Fruit fly (Drosophila melanogaster) whole organism, embryonic: ENCODE results near the gene CG46397.
A peak's percentile ranks its signal among the peaks of the same experiment; 100 is the strongest.

Experiments
- B-H1 ChIP-seq: fragments of 200-800 bp; sonication (Bioruptor generic); IDR thresholded peaks from 3 replicates; pipeline ENCODE4 v1.3.6; 2022; ENCODE audit warnings: missing biosample characterization, missing genetic modification characterization
- Bgb ChIP-seq: fragments of 200-800 bp; sonication (Bioruptor generic); IDR thresholded peaks from 2 replicates; pipeline ENCODE4 v1.3.6; 2022; ENCODE audit warnings: missing biosample characterization, missing genetic modification characterization; ENCODE audit not compliant: partially characterized antibody
- CG11398 ChIP-seq: fragments of 200-800 bp; sonication (Bioruptor generic); optimal IDR thresholded peaks from 2 replicates; lab custom pipeline; 2016; ENCODE audit warnings: missing biosample characterization, missing genetic modification characterization
- CG11456 ChIP-seq: fragments of 200-800 bp; sonication (Bioruptor generic); IDR thresholded peaks from 3 replicates; pipeline ENCODE4 v1.3.6; 2022; ENCODE audit warnings: missing biosample characterization, missing genetic modification characterization
- CG11504 ChIP-seq: fragments of 200-800 bp; sonication (Bioruptor generic); optimal IDR thresholded peaks from 3 replicates; lab custom pipeline; 2019; ENCODE audit warnings: missing biosample characterization, mild to moderate bottlenecking, missing genetic modification characterization, moderate library complexity
- CG12104 ChIP-seq: fragments of 200-800 bp; sonication (Bioruptor generic); optimal IDR thresholded peaks from 3 replicates; lab custom pipeline; 2016; ENCODE audit warnings: missing biosample characterization, missing genetic modification characterization
- CG13624 ChIP-seq: fragments of 200-800 bp; sonication (Bioruptor generic); optimal IDR thresholded peaks from 2 replicates; lab custom pipeline; 2016; ENCODE audit warnings: missing biosample characterization, missing genetic modification characterization
- CG17568 ChIP-seq: fragments of 200-800 bp; sonication (Bioruptor generic); optimal IDR thresholded peaks from 2 replicates; lab custom pipeline; 2018; ENCODE audit warnings: missing biosample characterization, mild to moderate bottlenecking, missing genetic modification characterization, moderate library complexity
- CG2202 ChIP-seq: fragments of 200-800 bp; sonication (Bioruptor generic); optimal IDR thresholded peaks from 2 replicates; lab custom pipeline; 2018; ENCODE audit warnings: missing biosample characterization, mild to moderate bottlenecking, missing genetic modification characterization
- CG2678 ChIP-seq: fragments of 200-800 bp; sonication (Bioruptor generic); optimal IDR thresholded peaks from 3 replicates; lab custom pipeline; 2019; ENCODE audit warnings: missing biosample characterization, mild to moderate bottlenecking, missing genetic modification characterization, moderate library complexity
- CG32767 ChIP-seq: fragments of 200-800 bp; sonication (Bioruptor generic); IDR thresholded peaks from 2 replicates; pipeline ENCODE4 v1.3.6; 2022; ENCODE audit warnings: missing biosample characterization, missing genetic modification characterization
- CG3995 ChIP-seq: fragments of 200-800 bp; sonication (Bioruptor generic); optimal IDR thresholded peaks from 3 replicates; lab custom pipeline; 2016; ENCODE audit warnings: missing biosample characterization, missing genetic modification characterization
- CG4854 ChIP-seq: fragments of 200-800 bp; sonication (Bioruptor generic); optimal IDR thresholded peaks from 2 replicates; lab custom pipeline; 2016; ENCODE audit warnings: missing biosample characterization, missing genetic modification characterization, inconsistent platforms
- CG6175 ChIP-seq: fragments of 200-800 bp; sonication (Bioruptor generic); IDR thresholded peaks from 3 replicates; pipeline ENCODE4 v1.3.6; 2022; ENCODE audit warnings: missing biosample characterization, missing genetic modification characterization
- CG7271 ChIP-seq: fragments of 200-800 bp; sonication (Bioruptor generic); optimal IDR thresholded peaks from 2 replicates; lab custom pipeline; 2018; ENCODE audit warnings: missing biosample characterization, mild to moderate bottlenecking, missing genetic modification characterization, moderate library complexity
- CG8290 ChIP-seq, 3 experiments: fragments of 200-800 bp; sonication (Bioruptor generic); optimal IDR thresholded peaks; 2 replicates each; lab custom pipeline; 2016 to 2019; ENCODE audit warnings: missing biosample characterization in 3 of 3, missing genetic modification characterization in 3 of 3, mild to moderate bottlenecking in 2 of 3, moderate library complexity in 1 of 3
- CG9817 ChIP-seq: fragments of 200-800 bp; sonication (Bioruptor generic); optimal IDR thresholded peaks from 2 replicates; lab custom pipeline; 2018; ENCODE audit warnings: missing biosample characterization, mild to moderate bottlenecking, missing genetic modification characterization, moderate library complexity
- CHES-1-like ChIP-seq: fragments of 200-800 bp; sonication (Bioruptor generic); optimal IDR thresholded peaks from 2 replicates; lab custom pipeline; 2016; ENCODE audit warnings: missing biosample characterization, missing genetic modification characterization
- Dp ChIP-seq: fragments of 200-800 bp; sonication (Bioruptor generic); optimal IDR thresholded peaks from 2 replicates; lab custom pipeline; 2018; ENCODE audit warnings: missing biosample characterization, mild to moderate bottlenecking, missing genetic modification characterization, moderate library complexity
- E2f1 ChIP-seq: fragments of 200-800 bp; sonication (Bioruptor generic); IDR thresholded peaks from 2 replicates; pipeline ENCODE4 v1.3.6; 2022; ENCODE audit warnings: missing biosample characterization, missing genetic modification characterization
- Eip74EF ChIP-seq, 2 experiments: fragments of 200-800 bp in 1 of 2; fragments of >200 bp in 1 of 2; sonication (Bioruptor generic) in 1 of 2; optimal IDR thresholded peaks; 2 replicates each; lab custom pipeline; 2017 to 2019; ENCODE audit warnings: missing biosample characterization in 2 of 2, missing genetic modification characterization in 2 of 2, mild to moderate bottlenecking in 1 of 2, moderate library complexity in 1 of 2
- Fer3 ChIP-seq: fragments of 200-800 bp; sonication (Bioruptor generic); optimal IDR thresholded peaks from 2 replicates; lab custom pipeline; 2018; ENCODE audit warnings: missing biosample characterization, mild to moderate bottlenecking, missing genetic modification characterization, moderate library complexity
- GATAe ChIP-seq: fragments of 200-800 bp; sonication (Bioruptor generic); conservative IDR thresholded peaks from 2 replicates; pipeline ENCODE4 v1.3.6; 2022; ENCODE audit warnings: missing biosample characterization, missing genetic modification characterization
- HLH3B ChIP-seq: fragments of 200-800 bp; sonication (Bioruptor generic); IDR thresholded peaks from 2 replicates; pipeline ENCODE4 v1.3.6; 2022; ENCODE audit warnings: missing biosample characterization, missing genetic modification characterization
- HLH54F ChIP-seq: fragments of 200-800 bp; sonication (Bioruptor generic); optimal IDR thresholded peaks from 3 replicates; lab custom pipeline; 2016; ENCODE audit warnings: missing biosample characterization, missing genetic modification characterization
- Mrtf ChIP-seq: fragments of 200-800 bp; sonication (Bioruptor generic); IDR thresholded peaks from 3 replicates; pipeline ENCODE4 v1.3.6; 2022; ENCODE audit warnings: missing biosample characterization, missing genetic modification characterization
- NfI ChIP-seq: fragments of 200-800 bp; sonication (Bioruptor generic); optimal IDR thresholded peaks from 3 replicates; lab custom pipeline; 2018; ENCODE audit warnings: missing biosample characterization, mild to moderate bottlenecking, missing genetic modification characterization, moderate library complexity
- Rx ChIP-seq: fragments of 200-800 bp; sonication (Bioruptor generic); IDR thresholded peaks from 2 replicates; pipeline ENCODE4 v1.3.6; 2022; ENCODE audit warnings: missing biosample characterization, missing genetic modification characterization
- ab ChIP-seq: fragments of 200-800 bp; sonication (Bioruptor generic); optimal IDR thresholded peaks from 2 replicates; lab custom pipeline; 2016; ENCODE audit warnings: missing biosample characterization, missing genetic modification characterization
- az2 ChIP-seq: fragments of 200-800 bp; sonication (Bioruptor generic); optimal IDR thresholded peaks from 3 replicates; lab custom pipeline; 2016; ENCODE audit warnings: missing biosample characterization, missing genetic modification characterization
- croc ChIP-seq: fragments of 200-800 bp; sonication (Bioruptor generic); conservative IDR thresholded peaks from 3 replicates; pipeline ENCODE4 v1.3.6; 2022; ENCODE audit warnings: missing biosample characterization, missing genetic modification characterization
- dm ChIP-seq: fragments of 200-800 bp; sonication (Bioruptor generic); optimal IDR thresholded peaks from 3 replicates; lab custom pipeline; 2016; ENCODE audit warnings: missing biosample characterization, missing genetic modification characterization
- grn ChIP-seq: fragments of 200-800 bp; sonication (Bioruptor generic); optimal IDR thresholded peaks from 3 replicates; lab custom pipeline; 2017; ENCODE audit warnings: missing biosample characterization, missing genetic modification characterization
- hb ChIP-seq: fragments of 200-800 bp; sonication (Bioruptor generic); IDR thresholded peaks from 3 replicates; pipeline ENCODE4 v1.3.6; 2022; ENCODE audit warnings: missing biosample characterization, missing genetic modification characterization; ENCODE audit not compliant: partially characterized antibody
- lola ChIP-seq, 3 experiments: fragments of >200 bp in 2 of 3; fragments of 200-800 bp in 1 of 3; sonication (Bioruptor generic) in 1 of 3; optimal IDR thresholded peaks; 2 replicates each; lab custom pipeline; 2017 to 2019; ENCODE audit warnings: missing biosample characterization in 3 of 3, missing genetic modification characterization in 3 of 3, mild to moderate bottlenecking in 1 of 3, moderate library complexity in 1 of 3
- luna ChIP-seq: fragments of 200-800 bp; sonication (Bioruptor generic); optimal IDR thresholded peaks from 2 replicates; lab custom pipeline; 2016; ENCODE audit warnings: missing biosample characterization, missing genetic modification characterization
- nom ChIP-seq: fragments of 200-800 bp; sonication (Bioruptor generic); optimal IDR thresholded peaks from 2 replicates; lab custom pipeline; 2017; ENCODE audit warnings: missing biosample characterization, missing genetic modification characterization, mild to moderate bottlenecking, moderate library complexity, missing genetic modification reagents
- onecut ChIP-seq: fragments of 200-800 bp; sonication (Bioruptor generic); IDR thresholded peaks from 2 replicates; pipeline ENCODE4 v1.3.6; 2022; ENCODE audit warnings: missing biosample characterization, missing genetic modification characterization
- pho ChIP-seq: fragments of 200-800 bp; sonication (Bioruptor generic); optimal IDR thresholded peaks from 2 replicates; lab custom pipeline; 2016; ENCODE audit warnings: missing biosample characterization, missing genetic modification characterization
- prd ChIP-seq, 3 experiments: fragments of >200 bp in 2 of 3; fragments of 200-800 bp in 1 of 3; sonication (Bioruptor generic) in 1 of 3; optimal IDR thresholded peaks in 2 of 3; IDR thresholded peaks in 1 of 3; 2 replicates in 2 of 3; 3 replicates in 1 of 3; pipeline versions ENCODE4 v1.3.6 to Lab custom; 2017 to 2022; ENCODE audit warnings: missing biosample characterization in 1 of 3, missing genetic modification characterization in 1 of 3
- sc ChIP-seq, 3 experiments: fragments of >200 bp in 2 of 3; fragments of 200-800 bp in 1 of 3; sonication (Bioruptor generic) in 1 of 3; optimal IDR thresholded peaks; 2 replicates in 2 of 3; 3 replicates in 1 of 3; lab custom pipeline; 2017; ENCODE audit warnings: mild to moderate bottlenecking in 1 of 3, missing biosample characterization in 1 of 3, missing genetic modification characterization in 1 of 3, missing genetic modification reagents in 1 of 3
- sisA ChIP-seq: fragments of 200-800 bp; sonication (Bioruptor generic); IDR thresholded peaks from 2 replicates; pipeline ENCODE4 v1.3.6; 2022; ENCODE audit warnings: missing biosample characterization, missing genetic modification characterization
- slp2 ChIP-seq: fragments of 200-800 bp; sonication (Bioruptor generic); optimal IDR thresholded peaks from 2 replicates; lab custom pipeline; 2016; ENCODE audit warnings: missing biosample characterization, missing genetic modification characterization
- sob ChIP-seq: fragments of 200-800 bp; sonication (Bioruptor generic); IDR thresholded peaks from 2 replicates; pipeline ENCODE4 v1.3.6; 2022; ENCODE audit warnings: missing biosample characterization, missing genetic modification characterization
- tin ChIP-seq: fragments of 200-800 bp; sonication (Bioruptor generic); optimal IDR thresholded peaks from 3 replicates; lab custom pipeline; 2016; ENCODE audit warnings: missing biosample characterization, missing genetic modification characterization
- vvl ChIP-seq: fragments of 200-800 bp; sonication (Bioruptor generic); IDR thresholded peaks from 2 replicates; pipeline ENCODE4 v1.3.6; 2022; ENCODE audit warnings: missing biosample characterization, missing genetic modification characterization
- wdn ChIP-seq: fragments of 200-800 bp; sonication (Bioruptor generic); IDR thresholded peaks from 2 replicates; pipeline ENCODE4 v1.3.6; 2022; ENCODE audit warnings: missing biosample characterization, missing genetic modification characterization
- zf30C ChIP-seq: fragments of 200-800 bp; sonication (Bioruptor generic); optimal IDR thresholded peaks from 3 replicates; lab custom pipeline; 2018; ENCODE audit warnings: missing biosample characterization, mild to moderate bottlenecking, missing genetic modification characterization

Gene CG46397

DNA sequence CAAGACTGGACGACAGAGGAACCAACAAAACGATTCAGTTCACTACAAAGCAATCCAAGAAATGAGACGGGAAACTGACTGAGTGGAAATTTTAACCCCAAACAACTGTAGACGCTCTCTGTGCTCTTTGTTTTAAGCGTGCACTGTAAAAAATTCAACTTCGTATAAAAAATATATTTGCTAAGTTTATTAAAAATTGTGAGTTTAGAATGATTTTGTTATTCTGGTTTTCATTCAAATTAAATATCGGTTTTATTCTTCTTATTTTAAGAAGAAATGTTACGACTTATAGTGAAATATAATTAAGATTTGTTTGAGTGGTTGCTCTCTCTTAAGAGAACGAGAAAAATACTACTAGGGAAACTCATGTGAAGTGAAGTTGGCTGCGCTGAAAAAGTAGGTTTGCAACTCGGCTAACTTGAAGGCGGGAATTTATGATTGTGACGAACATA, 11.0 kb downstream of the CG46397 start (continued):
- TF ChIP-seq Bgb (GFP tag; lab: Robert Waterston, UW) (peak; percentile 24; the same call in 1 of the 2 replicates), grn (GFP tag; lab: Kevin White, UChicago) (peak; percentile 51), E2f1 (peak; percentile 98), az2 (GFP tag; lab: Kevin White, UChicago) (peak; percentile 98), sisA (GFP tag; lab: Robert Waterston, UW) (peak; percentile 98), dm (GFP tag; lab: Kevin White, UChicago) (peak; percentile 88), CG2678 (peak; percentile 94), croc (GFP tag; lab: Robert Waterston, UW) (peak; percentile 96), CG32767 (GFP tag; lab: Robert Waterston, UW) (peak; percentile 98), CG11398 (GFP tag; lab: Kevin White, UChicago) (peak; percentile 77), CG11504 (tag; lab: Kevin White, UChicago) (peak; percentile 97), HLH3B (peak; percentile 99), CG3995 (peak; percentile 41), CG9817 (tag; lab: Kevin White, UChicago) (peak; percentile 80), lola (GFP tag; optimal IDR thresholded peaks at IDR 0.05; lab: Kevin White, UChicago) (peak in 1 of 3 experiments; percentile 99), CG2202 (tag; lab: Kevin White, UChicago) (peak; percentile 90), CG4854 (GFP tag; lab: Kevin White, UChicago) (peak; percentile 84), nom (no peak), NfI (GFP tag; lab: Kevin White, UChicago) (peak; percentile 93), HLH54F (GFP tag; lab: Kevin White, UChicago) (peak; percentile 77), vvl (GFP tag; lab: Robert Waterston, UW) (peak; percentile 99), Mrtf (GFP tag; lab: Robert Waterston, UW) (peak; percentile 93), tin (GFP tag; lab: Kevin White, UChicago) (peak; percentile 93), CG13624 (GFP tag; lab: Kevin White, UChicago) (peak; percentile 88), B-H1 (GFP tag; lab: Robert Waterston, UW) (peak; percentile 98), CG11456 (no peak; the same call in none of the 3 replicates), CHES-1-like (peak; percentile 89), wdn (GFP tag; lab: Robert Waterston, UW) (peak; percentile 94), onecut (GFP tag; lab: Robert Waterston, UW) (peak; percentile 92), prd (optimal IDR thresholded peaks at IDR 0.05; lab: Kevin White, UChicago) (no peak), prd (GFP tag; IDR thresholded peaks at IDR 0.05; lab: Robert Waterston, UW) (peak; percentile 99), CG12104 (peak; percentile 83), CG7271 (tag; lab: Kevin White, UChicago) (peak; percentile 81), hb (GFP tag; lab: Robert Waterston, UW) (no peak), ab (GFP tag; lab: Kevin White, UChicago) (peak; percentile 28), sob (GFP tag; lab: Robert Waterston, UW) (peak; percentile 98), slp2 (GFP tag; lab: Kevin White, UChicago) (peak; percentile 95), zf30C (peak; percentile 97), pho (GFP tag; lab: Kevin White, UChicago) (peak; percentile 92), sc (optimal IDR thresholded peaks at IDR 0.05; lab: Kevin White, UChicago) (no peak), sc (GFP tag; optimal IDR thresholded peaks at IDR 0.05; lab: Kevin White, UChicago) (peak; percentile 88), CG17568 (GFP tag; lab: Kevin White, UChicago) (peak; percentile 88), Fer3 (tag; lab: Kevin White, UChicago) (peak; percentile 86), CG6175 (GFP tag; lab: Robert Waterston, UW) (peak; percentile 94), CG8290 (GFP tag; optimal IDR thresholded peaks at IDR 0.05; lab: Kevin White, UChicago) (peak; percentile 97), CG8290 (tag; optimal IDR thresholded peaks at IDR 0.05; lab: Kevin White, UChicago) (peak; percentile 74 to 89), Rx (GFP tag; lab: Robert Waterston, UW) (peak; percentile 94), Dp (peak; percentile 94), Eip74EF (GFP tag; optimal IDR thresholded peaks at IDR 0.05; lab: Kevin White, UChicago) (peak in 1 of 2 experiments; percentile 91), luna (peak; percentile 82), GATAe (GFP tag; lab: Robert Waterston, UW) (peak; percentile 90)
